Worm (Caenorhabditis elegans): ENCODE data around the gene fbxa-77.

The fbxa-77 gene

DNA sequence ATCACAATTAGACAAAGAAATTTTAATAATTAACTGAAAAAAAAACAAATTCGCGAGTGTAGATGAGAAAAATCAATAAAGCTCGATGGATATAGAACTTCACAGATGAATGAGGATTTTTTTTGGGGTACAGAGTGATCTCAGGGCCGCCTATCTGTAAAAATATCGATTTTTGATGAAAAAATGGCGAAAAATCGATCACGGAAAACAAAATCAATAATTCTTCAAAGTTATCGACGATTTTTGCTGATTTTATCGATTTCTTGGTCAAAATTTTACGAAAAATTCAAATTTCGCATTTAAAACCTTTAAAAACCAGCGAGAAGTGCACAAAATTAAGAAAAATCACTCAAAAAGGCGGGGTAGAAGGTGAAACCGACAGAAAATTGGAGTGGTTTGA, 33.2 kb upstream of the fbxa-77 start:
- TF ChIP-seq snu-23 (GFP tag; optimal IDR thresholded peaks at IDR 0.05) = no peak
- no peak for TF ChIP-seq lir-3 (tag; optimal IDR thresholded peaks at IDR 0.05; ENCODE audit: poor library complexity)
- TF ChIP-seq nhr-47 (tag; optimal IDR thresholded peaks at IDR 0.05) = no peak
- no peak for TF ChIP-seq jun-1 (tag; optimal IDR thresholded peaks at IDR 0.05)
- TF ChIP-seq nhr-20 (tag; optimal IDR thresholded peaks at IDR 0.05) = no peak
- TF ChIP-seq lin-14 (GFP tag; optimal IDR thresholded peaks at IDR 0.05) = no peak

DNA sequence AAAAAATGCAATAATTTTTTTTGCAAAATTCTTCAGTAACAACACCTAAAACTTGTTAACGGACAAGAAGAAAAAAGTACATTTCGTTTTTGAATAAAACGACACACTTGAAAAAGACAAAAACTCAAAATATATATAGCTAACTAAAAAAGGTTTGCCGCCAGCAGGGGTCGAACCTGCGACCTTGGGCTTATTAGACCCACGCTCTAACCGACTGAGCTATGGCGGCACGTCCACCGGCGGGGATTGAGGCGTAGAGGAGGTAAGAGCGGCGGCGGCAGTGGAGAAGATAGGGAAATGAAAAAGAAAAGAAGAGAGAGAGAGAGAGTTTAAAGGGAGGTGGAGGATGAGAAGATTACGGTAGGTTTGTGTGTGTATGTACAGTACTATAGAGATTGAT, 31.1 kb upstream of the fbxa-77 start:
- TF ChIP-seq nhr-77 (tag; optimal IDR thresholded peaks at IDR 0.05) (no peak), lsy-2 (tag; optimal IDR thresholded peaks at IDR 0.05) (peak in 1 of 2 experiments; percentile 17), lin-13 (GFP tag; optimal IDR thresholded peaks at IDR 0.05) (peak; percentile 3), dsc-1 (tag; optimal IDR thresholded peaks at IDR 0.05) (peak; percentile 10), mab-9 (GFP tag; IDR thresholded peaks at IDR 0.05) (no peak), fkh-4 (tag; optimal IDR thresholded peaks at IDR 0.05; ENCODE audit: borderline replicate concordance) (no peak), nhr-47 (tag; optimal IDR thresholded peaks at IDR 0.05) (peak; percentile 22), pax-3 (tag; optimal IDR thresholded peaks at IDR 0.05) (no peak), nhr-71 (tag; optimal IDR thresholded peaks at IDR 0.05) (peak; percentile 36), aha-1 (tag; optimal IDR thresholded peaks at IDR 0.05) (no peak), snu-23 (GFP tag; optimal IDR thresholded peaks at IDR 0.05) (peak; percentile 25), skn-1 (tag; optimal IDR thresholded peaks at IDR 0.05) (no peak), alr-1 (tag; optimal IDR thresholded peaks at IDR 0.05; ENCODE audit: borderline replicate concordance) (no peak), lin-35 (GFP tag; optimal IDR thresholded peaks at IDR 0.05) (peak in 1 of 2 experiments; percentile 11), efl-1 (optimal IDR thresholded peaks at IDR 0.05) (no peak), efl-1 (GFP tag; optimal IDR thresholded peaks at IDR 0.05 in 1 of 2) (peak; percentile 12 to 59), nhr-20 (tag; optimal IDR thresholded peaks at IDR 0.05) (peak; percentile 2), hpl-2 (GFP tag; optimal IDR thresholded peaks at IDR 0.05) (no peak), egl-27 (tag; optimal IDR thresholded peaks at IDR 0.05) (no peak), nhr-28 (tag; optimal IDR thresholded peaks at IDR 0.05) (no peak), rnt-1 (tag; optimal IDR thresholded peaks at IDR 0.05) (peak; percentile 33), ceh-90 (tag; optimal IDR thresholded peaks at IDR 0.05) (no peak), mep-1 (tag; optimal IDR thresholded peaks at IDR 0.05) (peak; percentile 29), nhr-90 (tag; optimal IDR thresholded peaks at IDR 0.05; ENCODE audit: poor library complexity) (peak; percentile 24), pag-3 (tag; optimal IDR thresholded peaks at IDR 0.05; ENCODE audit: borderline replicate concordance, insufficient read depth) (no peak), ztf-4 (tag; optimal IDR thresholded peaks at IDR 0.05) (no peak)

DNA sequence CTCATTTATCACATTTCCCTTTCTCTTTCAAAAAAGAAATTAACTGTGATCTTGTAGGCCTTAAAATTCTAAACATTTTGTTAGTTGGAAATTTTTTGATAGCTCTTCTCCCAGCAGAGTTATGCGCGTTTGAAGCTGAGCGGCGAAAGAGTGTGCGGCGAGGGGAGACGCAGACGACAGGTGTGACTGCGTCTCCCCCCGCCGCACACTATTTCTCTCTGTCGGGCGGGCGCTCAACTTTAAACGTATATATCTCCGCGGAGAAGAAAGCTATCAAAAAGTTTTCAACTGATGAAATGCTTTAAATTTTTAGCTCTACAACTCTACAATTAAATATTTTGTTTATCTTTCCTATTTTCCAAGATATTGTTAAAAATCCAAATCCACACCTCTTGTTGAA, 30.3 kb upstream of the fbxa-77 start:
- no peak for TF ChIP-seq efl-1 (optimal IDR thresholded peaks at IDR 0.05)
- peak in 1 of 2 experiments; percentile 3 for TF ChIP-seq efl-1 (GFP tag; optimal IDR thresholded peaks at IDR 0.05 in 1 of 2)
- no peak for TF ChIP-seq vab-15 (tag; optimal IDR thresholded peaks at IDR 0.05)

DNA sequence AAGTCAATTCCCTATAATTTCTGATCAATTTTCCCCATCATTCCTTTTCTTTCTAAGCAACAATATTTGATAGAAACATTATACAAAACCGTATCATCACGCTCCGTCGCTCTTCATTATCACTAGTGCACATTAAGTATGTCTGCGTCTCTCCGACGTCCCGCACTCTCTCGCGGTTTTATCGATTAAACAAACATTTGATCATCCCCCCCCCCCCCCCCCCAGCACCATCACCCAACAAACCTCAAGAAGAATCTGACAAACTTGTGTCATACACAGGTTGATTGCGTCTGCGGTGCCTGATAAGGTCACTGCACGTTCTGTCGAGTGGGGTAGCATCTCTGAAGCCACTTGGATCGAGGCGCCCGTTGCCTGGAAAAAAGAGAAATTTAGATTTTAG, 29.3 kb upstream of the fbxa-77 start:
- no peak for TF ChIP-seq mef-2 (tag; optimal IDR thresholded peaks at IDR 0.05)
- no peak for TF ChIP-seq C34B4.2 (tag; optimal IDR thresholded peaks at IDR 0.05)
- TF ChIP-seq hpl-2 (GFP tag; optimal IDR thresholded peaks at IDR 0.05) = no peak
- no peak for TF ChIP-seq blmp-1 (tag; optimal IDR thresholded peaks at IDR 0.05)
- TF ChIP-seq sox-4 (tag; optimal IDR thresholded peaks at IDR 0.05) = no peak
- no peak for TF ChIP-seq rnt-1 (tag; optimal IDR thresholded peaks at IDR 0.05)
- no peak for TF ChIP-seq ztf-11 (tag; optimal IDR thresholded peaks at IDR 0.05)
- peak; percentile 61 for TF ChIP-seq elt-2 (tag; optimal IDR thresholded peaks at IDR 0.05)
- TF ChIP-seq efl-1 (optimal IDR thresholded peaks at IDR 0.05) = no peak
- peak in 1 of 2 experiments; percentile 83 for TF ChIP-seq efl-1 (GFP tag; optimal IDR thresholded peaks at IDR 0.05 in 1 of 2)
- TF ChIP-seq swsn-7 (tag; optimal IDR thresholded peaks at IDR 0.05) = no peak
- TF ChIP-seq snu-23 (GFP tag; optimal IDR thresholded peaks at IDR 0.05) = no peak
- TF ChIP-seq lin-14 (GFP tag; optimal IDR thresholded peaks at IDR 0.05) = peak; percentile 30

All from whole organism, L1 larva.